Fruit fly (Drosophila melanogaster) whole organism, adult: ENCODE measurements around the gene CG43251.

Source experiments
- CG11617 ChIP-seq: fragments of 200-800 bp; sonication (Bioruptor generic); optimal IDR thresholded peaks from 2 replicates; lab custom pipeline; 2017; ENCODE audit warnings: mild to moderate bottlenecking, missing biosample characterization, missing genetic modification reagents, missing genetic modification characterization
- CG12768 ChIP-seq: fragments of 200-800 bp; sonication (Bioruptor generic); optimal IDR thresholded peaks from 2 replicates; lab custom pipeline; 2017; ENCODE audit warnings: missing biosample characterization, missing genetic modification characterization, mild to moderate bottlenecking, moderate library complexity, missing genetic modification reagents
- CG14711 ChIP-seq: fragments of 200-800 bp; sonication (Bioruptor generic); optimal IDR thresholded peaks from 2 replicates; lab custom pipeline; 2018; ENCODE audit warnings: missing biosample characterization, mild to moderate bottlenecking, missing genetic modification characterization, moderate library complexity
- CG1620 ChIP-seq: fragments of 200-800 bp; sonication (Bioruptor generic); optimal IDR thresholded peaks from 2 replicates; lab custom pipeline; 2016; ENCODE audit warnings: missing biosample characterization, missing genetic modification characterization
- CG33017 ChIP-seq: fragments of 200-800 bp; sonication (Bioruptor generic); optimal IDR thresholded peaks from 2 replicates; lab custom pipeline; 2018; ENCODE audit warnings: missing biosample characterization, mild to moderate bottlenecking, missing genetic modification characterization, moderate library complexity
- CG5204 ChIP-seq: fragments of 200-800 bp; sonication (Bioruptor generic); optimal IDR thresholded peaks from 2 replicates; lab custom pipeline; 2016; ENCODE audit warnings: missing biosample characterization, missing genetic modification characterization
- CG7045 ChIP-seq: fragments of 200-800 bp; sonication (Bioruptor generic); optimal IDR thresholded peaks from 2 replicates; lab custom pipeline; 2017; ENCODE audit warnings: missing biosample characterization, mild to moderate bottlenecking, missing genetic modification characterization
- CG7101 ChIP-seq: fragments of 200-800 bp; sonication (Bioruptor generic); optimal IDR thresholded peaks from 2 replicates; lab custom pipeline; 2018; ENCODE audit warnings: missing biosample characterization, mild to moderate bottlenecking, missing genetic modification characterization, moderate library complexity
- Clk ChIP-seq: fragments of 200-800 bp; sonication (Bioruptor generic); optimal IDR thresholded peaks from 2 replicates; lab custom pipeline; 2017; ENCODE audit warnings: missing biosample characterization, missing genetic modification characterization
- Crg-1 ChIP-seq: fragments of 200-800 bp; sonication (Bioruptor generic); optimal IDR thresholded peaks from 2 replicates; lab custom pipeline; 2016; ENCODE audit warnings: missing biosample characterization, missing genetic modification characterization
- Hr96 ChIP-seq: fragments of 200-800 bp; sonication (Bioruptor generic); optimal IDR thresholded peaks from 2 replicates; lab custom pipeline; 2016; ENCODE audit warnings: missing biosample characterization, missing genetic modification characterization
- Mnt ChIP-seq: fragments of 200-800 bp; sonication (Bioruptor generic); optimal IDR thresholded peaks from 2 replicates; lab custom pipeline; 2016; ENCODE audit warnings: missing biosample characterization, mild to moderate bottlenecking, missing genetic modification characterization
- bab1 ChIP-seq: fragments of 200-800 bp; sonication (Bioruptor generic); optimal IDR thresholded peaks from 3 replicates; lab custom pipeline; 2019; ENCODE audit warnings: missing biosample characterization, mild to moderate bottlenecking, missing genetic modification characterization, moderate library complexity
- cic ChIP-seq: fragments of 200-800 bp; sonication (Bioruptor generic); optimal IDR thresholded peaks from 2 replicates; lab custom pipeline; 2017; ENCODE audit warnings: missing biosample characterization, mild to moderate bottlenecking, missing genetic modification characterization, moderate library complexity
- cnc ChIP-seq, 2 experiments: fragments of >200 bp; optimal IDR thresholded peaks; 2 replicates each; lab custom pipeline; 2017
- kay ChIP-seq: fragments of 200-800 bp; sonication (Bioruptor generic); peaks from one replicate; lab custom pipeline; 2016; ENCODE audit warnings: missing biosample characterization, missing genetic modification characterization, borderline replicate concordance
- ovo ChIP-seq: fragments of 200-800 bp; sonication (Bioruptor generic); optimal IDR thresholded peaks from 2 replicates; lab custom pipeline; 2016; ENCODE audit warnings: missing biosample characterization, missing genetic modification characterization
- pad ChIP-seq: fragments of 200-800 bp; sonication (Bioruptor generic); optimal IDR thresholded peaks from 3 replicates; lab custom pipeline; 2017; ENCODE audit warnings: missing biosample characterization, missing genetic modification characterization, mild to moderate bottlenecking, moderate library complexity, missing genetic modification reagents
- tj ChIP-seq: fragments of 200-800 bp; sonication (Bioruptor generic); optimal IDR thresholded peaks from 3 replicates; lab custom pipeline; 2017; ENCODE audit warnings: missing biosample characterization, mild to moderate bottlenecking, missing genetic modification characterization, moderate library complexity
- toe ChIP-seq: fragments of 200-800 bp; sonication (Bioruptor generic); optimal IDR thresholded peaks from 2 replicates; lab custom pipeline; 2016; ENCODE audit warnings: missing biosample characterization, missing genetic modification characterization

The CG43251 gene

dm6 chr3L:20747299-20747925 lies 11.3 kb upstream of the CG43251 start:
- no peak for TF ChIP-seq Clk

DNA sequence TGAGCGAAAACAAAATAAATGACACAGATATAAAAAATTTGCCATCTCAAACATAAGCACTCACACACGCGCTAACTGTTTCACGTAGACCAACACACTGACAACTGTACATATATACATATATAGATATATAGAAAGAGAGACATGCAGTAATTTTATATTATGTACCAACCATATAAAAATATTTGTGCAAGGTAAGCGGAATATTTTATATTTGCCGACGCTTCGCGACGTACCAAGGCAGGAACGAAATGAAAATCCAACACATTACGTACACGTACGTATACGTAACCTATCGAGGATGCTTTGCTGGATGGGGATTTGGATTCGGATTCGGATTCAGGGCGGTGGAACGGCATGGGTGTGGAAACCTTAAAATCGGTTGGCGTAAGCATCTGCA lies 10.1 kb upstream of the CG43251 start:
- TF ChIP-seq CG7045 (GFP tag; lab: Kevin White, UChicago) (no peak), tj (GFP tag; lab: Kevin White, UChicago) (peak; percentile 91), CG7101 (tag; lab: Kevin White, UChicago) (no peak), ovo (no peak)

DNA sequence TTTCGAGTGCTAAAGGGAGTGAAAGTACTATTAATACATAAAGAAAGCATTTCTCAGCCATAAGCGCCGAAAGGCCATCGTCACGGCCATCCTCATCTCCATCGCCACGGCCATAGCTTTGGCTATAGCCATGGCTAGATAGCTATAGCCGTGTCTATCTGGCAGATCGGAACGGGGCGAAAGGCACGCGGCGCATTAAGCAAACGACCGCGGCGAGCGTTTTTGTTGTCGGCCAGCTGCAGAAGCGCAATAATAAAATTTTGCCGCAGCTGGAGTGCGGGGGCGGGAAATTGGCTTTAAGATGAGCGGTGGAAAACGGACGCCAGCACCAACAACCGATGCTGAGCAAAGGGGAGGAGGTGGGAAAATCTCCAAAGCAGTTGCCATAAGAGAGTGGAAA lies 8.3 kb upstream of the CG43251 start:
- TF ChIP-seq cic (GFP tag; lab: Kevin White, UChicago) (no peak), CG7045 (GFP tag; lab: Kevin White, UChicago) (no peak), CG7101 (tag; lab: Kevin White, UChicago) (no peak), Clk (no peak), bab1 (GFP tag; lab: Kevin White, UChicago) (no peak), ovo (no peak), CG5204 (no peak), tj (GFP tag; lab: Kevin White, UChicago) (no peak)

dm6 chr3L:20752964-20753363 lies 5.7 kb upstream of the CG43251 start:
- TF ChIP-seq CG33017 (tag; lab: Kevin White, UChicago) (no peak), ovo (no peak), Crg-1 (no peak), pad (GFP tag; lab: Kevin White, UChicago) (no peak), Hr96 (GFP tag; lab: Kevin White, UChicago) (no peak), CG12768 (GFP tag; lab: Kevin White, UChicago) (no peak), cic (GFP tag; lab: Kevin White, UChicago) (no peak)

DNA sequence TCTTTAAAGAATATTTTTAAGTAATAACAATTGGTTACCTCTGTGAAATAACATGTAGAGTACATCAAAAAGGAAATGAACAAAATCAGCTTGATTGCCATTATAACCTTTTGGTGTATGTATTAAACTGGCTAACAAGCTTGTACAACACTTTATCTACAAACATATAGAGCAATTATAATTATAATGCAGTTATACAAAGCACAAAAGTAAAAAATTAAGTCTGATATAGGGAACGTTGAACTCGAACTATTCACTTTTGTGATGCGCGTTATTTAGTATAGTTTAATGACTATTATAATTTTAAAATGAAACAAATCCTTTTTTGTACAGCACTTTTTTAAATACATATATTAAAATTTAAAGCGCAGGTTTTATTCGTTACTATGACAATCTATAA lies 3.1 kb upstream of the CG43251 start, which contains the start of gene CG33912:
TSS of gene CG33912 (minus strand) at position 101 of the 400 bp plus-strand sequence.
- no peak for TF ChIP-seq CG11617
- TF ChIP-seq cnc (optimal IDR thresholded peaks at IDR 0.05; lab: Kevin White, UChicago), result no peak
- TF ChIP-seq kay (GFP tag; lab: Kevin White, UChicago), result no peak
- TF ChIP-seq CG33017 (tag; lab: Kevin White, UChicago), result no peak
- no peak for TF ChIP-seq Hr96 (GFP tag; lab: Kevin White, UChicago)
- no peak for TF ChIP-seq bab1 (GFP tag; lab: Kevin White, UChicago)
- TF ChIP-seq cic (GFP tag; lab: Kevin White, UChicago), result no peak
- no peak for TF ChIP-seq Crg-1
- TF ChIP-seq toe (GFP tag; lab: Kevin White, UChicago), result no peak
- TF ChIP-seq pad (GFP tag; lab: Kevin White, UChicago), result no peak
- no peak for TF ChIP-seq Clk
- no peak for TF ChIP-seq Mnt (GFP tag; lab: Kevin White, UChicago)
- TF ChIP-seq CG7045 (GFP tag; lab: Kevin White, UChicago), result no peak
- no peak for TF ChIP-seq CG1620 (GFP tag; lab: Kevin White, UChicago)
- TF ChIP-seq CG12768 (GFP tag; lab: Kevin White, UChicago), result no peak
- no peak for TF ChIP-seq CG14711 (tag; lab: Kevin White, UChicago)
- TF ChIP-seq ovo, result no peak

DNA sequence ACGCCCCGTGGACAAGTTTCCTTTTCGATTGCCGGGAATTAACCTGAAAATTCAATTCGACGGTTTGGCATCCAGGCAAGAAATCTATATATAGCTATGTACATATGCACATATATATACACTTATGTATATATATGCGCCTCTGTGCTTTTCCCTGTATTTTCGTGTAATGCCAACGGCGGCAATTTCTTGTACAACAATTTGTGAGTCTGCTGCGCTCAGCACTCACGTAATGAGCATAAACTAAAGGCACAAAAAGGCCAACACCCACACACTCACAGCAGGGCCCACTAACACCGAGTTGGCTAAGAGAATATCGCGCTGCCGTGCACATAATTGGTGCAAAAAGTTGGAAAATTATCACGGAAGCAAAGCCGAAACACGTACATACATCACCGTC lies 2.8 kb downstream of the CG43251 start:
- TF ChIP-seq tj (GFP tag; lab: Kevin White, UChicago) (peak; percentile 78), Hr96 (GFP tag; lab: Kevin White, UChicago) (no peak)

DNA sequence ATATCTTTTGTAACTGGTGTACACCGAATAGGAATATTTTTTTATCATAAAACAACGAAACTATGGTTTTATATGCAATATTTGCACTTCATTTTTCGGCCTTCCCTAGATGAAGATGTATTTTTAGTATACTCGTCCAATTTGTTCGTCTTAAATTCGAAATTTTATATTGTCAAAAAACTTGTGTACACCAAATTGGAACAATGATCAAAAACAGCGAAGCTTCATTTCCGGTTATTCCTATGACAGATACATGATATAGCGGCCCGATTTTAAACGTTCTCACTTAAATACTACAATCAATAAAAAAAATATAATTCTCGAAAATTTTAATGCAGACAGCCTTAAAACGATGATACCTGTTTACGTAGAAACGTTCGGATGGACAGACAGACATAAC lies 8.5 kb downstream of the CG43251 start:
- TF ChIP-seq CG12768 (GFP tag; lab: Kevin White, UChicago), result no peak

dm6 chr3L:20769350-20769749 lies 10.7 kb downstream of the CG43251 start, which contains the start of the genes CG4074 and CG4186:
Gene CG4074 (minus strand): TSS chr3L:20769500.
Gene CG4186 (plus strand): TSS chr3L:20769586.
- TF ChIP-seq bab1 (GFP tag; lab: Kevin White, UChicago) (peak; percentile 17), cnc (optimal IDR thresholded peaks at IDR 0.05; lab: Kevin White, UChicago) (no peak), kay (GFP tag; lab: Kevin White, UChicago) (peak; percentile 66), Mnt (GFP tag; lab: Kevin White, UChicago) (peak; percentile 18), CG11617 (peak; percentile 17), ovo (no peak)
